Worm (Caenorhabditis elegans): ENCODE data around the gene Y43F8B.25.

Y43F8B.25 gene

ce11 chrV:19462612-19463011, at the start of gene Y43F8B.25:
Gene Y43F8B.25, plus strand, starts transcription at chrV:19462912.
- no peak for TF ChIP-seq flh-1 (GFP tag; optimal IDR thresholded peaks at IDR 0.05)
- no peak for TF ChIP-seq lsy-2 (tag; optimal IDR thresholded peaks at IDR 0.05)
- TF ChIP-seq tbx-8 (GFP tag; optimal IDR thresholded peaks at IDR 0.05): no peak
- no peak for TF ChIP-seq unc-39 (tag; optimal IDR thresholded peaks at IDR 0.05)

DNA sequence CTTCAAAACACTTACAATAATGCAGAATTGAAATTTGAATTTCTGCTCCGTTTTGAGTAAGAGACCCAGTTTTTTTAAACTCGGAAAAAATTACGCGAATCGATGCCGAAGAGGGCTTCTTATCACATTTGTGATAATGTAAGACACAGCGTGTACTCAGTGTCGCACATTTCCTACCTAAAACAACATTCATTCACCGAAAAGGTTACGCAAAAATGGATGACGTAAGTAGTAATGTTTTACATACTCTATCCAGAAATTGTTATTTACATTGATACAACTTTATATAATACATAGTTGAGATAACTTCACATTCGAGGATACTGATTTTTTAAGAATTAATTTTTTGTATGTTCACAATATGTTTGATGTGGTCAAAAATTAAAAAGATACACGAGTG, 46.2 kb upstream of the Y43F8B.25 start, which contains the start of the genes C25F9.4 and C25F9.9:
Gene C25F9.4 (minus strand): TSS at position 101 of the 400 bp plus-strand sequence.
Gene C25F9.9 (plus strand): TSS at position 137 of the 400 bp plus-strand sequence.
- TF ChIP-seq lin-13 (tag; optimal IDR thresholded peaks at IDR 0.05): no peak
- no peak for TF ChIP-seq zip-8 (tag; optimal IDR thresholded peaks at IDR 0.05)
- TF ChIP-seq sptf-1 (tag; optimal IDR thresholded peaks at IDR 0.05): no peak
- TF ChIP-seq hlh-1 (tag; optimal IDR thresholded peaks at IDR 0.05): no peak
- no peak for TF ChIP-seq pha-4 (tag; optimal IDR thresholded peaks at IDR 0.05)
- no peak for TF ChIP-seq bed-3 (GFP tag; optimal IDR thresholded peaks at IDR 0.05)
- no peak for TF ChIP-seq lin-32 (GFP tag; optimal IDR thresholded peaks at IDR 0.05)
- no peak for TF ChIP-seq snpc-4 (tag; optimal IDR thresholded peaks at IDR 0.05)
- TF ChIP-seq nhr-12 (tag; optimal IDR thresholded peaks at IDR 0.05): no peak
- TF ChIP-seq mep-1 (tag; optimal IDR thresholded peaks at IDR 0.05): no peak
- TF ChIP-seq unc-120 (tag; optimal IDR thresholded peaks at IDR 0.05; ENCODE audit: poor library complexity, severe bottlenecking): no peak
- no peak for TF ChIP-seq nhr-28 (tag; optimal IDR thresholded peaks at IDR 0.05)
- no peak for TF ChIP-seq ztf-11 (tag; optimal IDR thresholded peaks at IDR 0.05)
- TF ChIP-seq lsy-2 (tag; optimal IDR thresholded peaks at IDR 0.05): no peak
- no peak for TF ChIP-seq ceh-83 (GFP tag; optimal IDR thresholded peaks at IDR 0.05)
- no peak for TF ChIP-seq blmp-1 (tag; optimal IDR thresholded peaks at IDR 0.05)
- no peak for TF ChIP-seq nhr-237 (tag; optimal IDR thresholded peaks at IDR 0.05)
- TF ChIP-seq ceh-43 (GFP tag; optimal IDR thresholded peaks at IDR 0.05): no peak
- TF ChIP-seq nhr-2 (tag; optimal IDR thresholded peaks at IDR 0.05): no peak
- no peak for TF ChIP-seq unc-62 (GFP tag; optimal IDR thresholded peaks at IDR 0.05)

- TF ChIP-seq ceh-39 (tag; optimal IDR thresholded peaks at IDR 0.05) (no peak), flh-1 (GFP tag; optimal IDR thresholded peaks at IDR 0.05) (no peak), nhr-28 (tag; optimal IDR thresholded peaks at IDR 0.05) (no peak), ceh-43 (GFP tag; optimal IDR thresholded peaks at IDR 0.05) (no peak), ceh-83 (GFP tag; optimal IDR thresholded peaks at IDR 0.05) (no peak), ham-2 (GFP tag; optimal IDR thresholded peaks at IDR 0.05) (no peak), ztf-11 (tag; optimal IDR thresholded peaks at IDR 0.05) (no peak), bed-3 (GFP tag; optimal IDR thresholded peaks at IDR 0.05) (no peak), lin-13 (tag; optimal IDR thresholded peaks at IDR 0.05) (no peak), hlh-1 (tag; optimal IDR thresholded peaks at IDR 0.05) (no peak)
Measured at ce11 chrV:19417836-19418235, 44.9 kb upstream of the Y43F8B.25 start, which contains the start of gene C25F9.15. Gene C25F9.15, plus strand, starts transcription at chrV:19418136.

- TF ChIP-seq tbx-8 (GFP tag; optimal IDR thresholded peaks at IDR 0.05): no peak
- no peak for TF ChIP-seq pha-4 (tag; optimal IDR thresholded peaks at IDR 0.05)
- no peak for TF ChIP-seq ces-1 (GFP tag; optimal IDR thresholded peaks at IDR 0.05)
- TF ChIP-seq zip-8 (tag; optimal IDR thresholded peaks at IDR 0.05): peak; percentile 99
- no peak for TF ChIP-seq lin-32 (GFP tag; optimal IDR thresholded peaks at IDR 0.05)
- no peak for TF ChIP-seq nhr-12 (tag; optimal IDR thresholded peaks at IDR 0.05)
Measured at ce11 chrV:19421131-19421530, 41.6 kb upstream of the Y43F8B.25 start, which contains the start of gene C25F9.2. Gene C25F9.2, plus strand, starts transcription at chrV:19421471.

ce11 chrV:19428097-19428496, 34.6 kb upstream of the Y43F8B.25 start:
- TF ChIP-seq unc-39 (tag; optimal IDR thresholded peaks at IDR 0.05): no peak
- TF ChIP-seq hlh-1 (tag; optimal IDR thresholded peaks at IDR 0.05): no peak
- no peak for TF ChIP-seq mls-2 (tag; optimal IDR thresholded peaks at IDR 0.05)
- no peak for TF ChIP-seq ceh-43 (GFP tag; optimal IDR thresholded peaks at IDR 0.05)
- no peak for TF ChIP-seq lsy-2 (tag; optimal IDR thresholded peaks at IDR 0.05)
- no peak for TF ChIP-seq nhr-12 (tag; optimal IDR thresholded peaks at IDR 0.05)
- TF ChIP-seq snpc-4 (tag; optimal IDR thresholded peaks at IDR 0.05): no peak
- no peak for TF ChIP-seq unc-120 (tag; optimal IDR thresholded peaks at IDR 0.05; ENCODE audit: poor library complexity, severe bottlenecking)
- TF ChIP-seq bed-3 (GFP tag; optimal IDR thresholded peaks at IDR 0.05): no peak
- TF ChIP-seq elt-3 (tag; optimal IDR thresholded peaks at IDR 0.05): no peak
- TF ChIP-seq ztf-11 (tag; optimal IDR thresholded peaks at IDR 0.05): no peak
- TF ChIP-seq pha-4 (tag; optimal IDR thresholded peaks at IDR 0.05): no peak
- no peak for TF ChIP-seq unc-62 (GFP tag; optimal IDR thresholded peaks at IDR 0.05)
- TF ChIP-seq nhr-76 (tag; optimal IDR thresholded peaks at IDR 0.05): no peak
- TF ChIP-seq M03D4.4 (tag; optimal IDR thresholded peaks at IDR 0.05): no peak
- no peak for TF ChIP-seq mep-1 (tag; optimal IDR thresholded peaks at IDR 0.05)
- no peak for TF ChIP-seq ham-2 (GFP tag; optimal IDR thresholded peaks at IDR 0.05)
- no peak for TF ChIP-seq blmp-1 (tag; optimal IDR thresholded peaks at IDR 0.05)
